Worm (Caenorhabditis elegans) whole organism, young adult: ENCODE measurements around the gene slt-1.
A peak's percentile ranks its signal among the peaks of the same experiment; 100 is the strongest.

ENCODE experiments used
- B0019.2 ChIP-seq: fragments of 200-800 bp; sonication (Bioruptor generic); conservative IDR thresholded peaks from 2 replicates; pipeline ENCODE4 v1.3.6; 2022; ENCODE audit warnings: missing genetic modification reagents, missing genetic modification characterization, missing compliant biosample characterization
- C17E4.6 ChIP-seq: fragments of 200-800 bp; sonication (Bioruptor generic); IDR thresholded peaks from 2 replicates; pipeline ENCODE4 v1.3.6; 2022; ENCODE audit warnings: missing genetic modification reagents, missing genetic modification characterization, missing compliant biosample characterization
- F49E8.2 ChIP-seq: sonication (generic microtip); optimal IDR thresholded peaks from 3 replicates; lab custom pipeline; 2017; ENCODE audit warnings: missing genetic modification characterization, mild to moderate bottlenecking, missing compliant biosample characterization, antibody characterized with exemption, moderate library complexity; ENCODE audit not compliant: insufficient read depth
- K11D2.4 ChIP-seq: fragments of 200-800 bp; sonication (Bioruptor generic); IDR thresholded peaks from 2 replicates; pipeline ENCODE4 v1.3.6; 2022; ENCODE audit warnings: missing genetic modification reagents, missing genetic modification characterization, missing compliant biosample characterization
- Y53F4B.3 ChIP-seq: fragments of 200-800 bp; sonication (Bioruptor generic); IDR thresholded peaks from 2 replicates; pipeline ENCODE4 v1.3.6; 2022; ENCODE audit warnings: missing genetic modification reagents, missing genetic modification characterization, missing compliant biosample characterization
- Y67H2A.10 ChIP-seq: fragments of 200-800 bp; sonication (Bioruptor generic); conservative IDR thresholded peaks from 2 replicates; pipeline ENCODE4 v1.3.6; 2022; ENCODE audit warnings: missing genetic modification reagents, missing genetic modification characterization, missing compliant biosample characterization
- atf-7 ChIP-seq: sonication (generic microtip); optimal IDR thresholded peaks from 2 replicates; lab custom pipeline; 2017; ENCODE audit warnings: mild to moderate bottlenecking, missing genetic modification characterization, missing compliant biosample characterization
- athp-1 ChIP-seq: sonication (generic microtip); optimal IDR thresholded peaks from 2 replicates; lab custom pipeline; 2017; ENCODE audit warnings: mild to moderate bottlenecking, missing genetic modification characterization, missing compliant biosample characterization
- attf-5 ChIP-seq: fragments of 200-800 bp; sonication (Bioruptor generic); optimal IDR thresholded peaks from 2 replicates; lab custom pipeline; 2018; ENCODE audit warnings: mild to moderate bottlenecking, missing genetic modification characterization, missing compliant biosample characterization
- bed-2 ChIP-seq: fragments of 200-800 bp; sonication (Bioruptor generic); IDR thresholded peaks from 2 replicates; pipeline ENCODE4 v1.3.6; 2022; ENCODE audit warnings: missing genetic modification reagents, missing genetic modification characterization, missing compliant biosample characterization
- ccch-3 ChIP-seq: fragments of 200-800 bp; sonication (Bioruptor generic); optimal IDR thresholded peaks from 2 replicates; lab custom pipeline; 2018; ENCODE audit warnings: mild to moderate bottlenecking, missing genetic modification characterization, missing compliant biosample characterization
- cebp-2 ChIP-seq: fragments of 200-800 bp; sonication (Bioruptor generic); IDR thresholded peaks from 2 replicates; pipeline ENCODE4 v1.3.6; 2022; ENCODE audit warnings: missing genetic modification characterization, missing compliant biosample characterization
- ceh-100 ChIP-seq: fragments of 200-800 bp; sonication (Bioruptor generic); IDR thresholded peaks from 2 replicates; pipeline ENCODE4 v1.3.6; 2022; ENCODE audit warnings: missing genetic modification reagents, missing genetic modification characterization, missing compliant biosample characterization
- ceh-40 ChIP-seq: fragments of 200-800 bp; sonication (Bioruptor generic); IDR thresholded peaks from 2 replicates; pipeline ENCODE4 v1.3.6; 2022; ENCODE audit warnings: missing genetic modification characterization, missing compliant biosample characterization
- egl-44 ChIP-seq: fragments of 200-800 bp; sonication (Bioruptor generic); IDR thresholded peaks from 2 replicates; pipeline ENCODE4 v1.3.6; 2022; ENCODE audit warnings: missing genetic modification reagents, missing genetic modification characterization, missing compliant biosample characterization
- ekl-4 ChIP-seq: fragments of 200-800 bp; sonication (Bioruptor generic); IDR thresholded peaks from 2 replicates; pipeline ENCODE4 v1.3.6; 2022; ENCODE audit warnings: missing genetic modification reagents, missing genetic modification characterization, missing compliant biosample characterization
- fkh-3 ChIP-seq: sonication (generic microtip); optimal IDR thresholded peaks from 2 replicates; lab custom pipeline; 2016; ENCODE audit warnings: mild to moderate bottlenecking, missing genetic modification characterization, missing compliant biosample characterization
- hmg-1.2 ChIP-seq: fragments of 200-800 bp; sonication (Bioruptor generic); IDR thresholded peaks from 2 replicates; pipeline ENCODE4 v1.3.6; 2022; ENCODE audit warnings: missing genetic modification reagents, missing genetic modification characterization, missing compliant biosample characterization
- hsf-1 ChIP-seq: fragments of 200-800 bp; sonication (Bioruptor generic); IDR thresholded peaks from 2 replicates; pipeline ENCODE4 v1.3.6; 2022; ENCODE audit warnings: missing genetic modification reagents, missing genetic modification characterization, missing compliant biosample characterization
- lag-1 ChIP-seq: fragments of 200-800 bp; sonication (Bioruptor generic); IDR thresholded peaks from 2 replicates; pipeline ENCODE4 v1.3.6; 2022; ENCODE audit warnings: missing genetic modification reagents, missing genetic modification characterization, missing compliant biosample characterization
- lin-26 ChIP-seq: fragments of 200-800 bp; sonication (Bioruptor generic); IDR thresholded peaks from 2 replicates; pipeline ENCODE4 v1.3.6; 2022; ENCODE audit warnings: missing genetic modification reagents, missing genetic modification characterization, missing compliant biosample characterization
- lin-35 ChIP-seq, 3 experiments: fragments of 150-350 bp in 2 of 3; sonication (generic microtip) in 1 of 3; optimal IDR thresholded peaks; 2 replicates each; lab custom pipeline; 2014 to 2018; ENCODE audit warnings: missing biosample characterization in 3 of 3, missing genetic modification characterization in 3 of 3, missing genetic modification reagents in 3 of 3
- nhr-120 ChIP-seq: fragments of 200-800 bp; sonication (Bioruptor generic); IDR thresholded peaks from 2 replicates; pipeline ENCODE4 v1.3.6; 2022; ENCODE audit warnings: missing genetic modification characterization, missing compliant biosample characterization
- pbrm-1 ChIP-seq: fragments of 200-800 bp; sonication (Bioruptor generic); IDR thresholded peaks from 2 replicates; pipeline ENCODE4 v1.3.6; 2022; ENCODE audit warnings: missing genetic modification reagents, missing genetic modification characterization, missing compliant biosample characterization
- rpc-1 ChIP-seq, 2 experiments: fragments of 150-350 bp in 1 of 2; sonication (generic microtip) in 1 of 2; optimal IDR thresholded peaks; 2 replicates each; lab custom pipeline; 2014 to 2018; ENCODE audit warnings: missing biosample characterization in 1 of 2, missing genetic modification characterization in 1 of 2, missing genetic modification reagents in 1 of 2, missing genotype in 1 of 2
- snpc-1.1 ChIP-seq: sonication (generic microtip); optimal IDR thresholded peaks from 2 replicates; lab custom pipeline; 2017; ENCODE audit warnings: missing genetic modification characterization, mild to moderate bottlenecking, missing compliant biosample characterization, antibody characterized with exemption, moderate library complexity, missing genotype, missing genetic modification reagents; ENCODE audit not compliant: insufficient read depth
- snpc-4 ChIP-seq, 5 experiments: fragments of 150-350 bp in 1 of 5; sonication (generic microtip) in 4 of 5; optimal IDR thresholded peaks; 2 replicates each; lab custom pipeline; 2014 to 2018; ENCODE audit warnings: missing genetic modification characterization in 5 of 5, missing biosample characterization in 3 of 5, antibody characterized with exemption in 2 of 5, mild to moderate bottlenecking in 2 of 5, missing compliant biosample characterization in 2 of 5, missing genotype in 2 of 5, moderate library complexity in 2 of 5, missing genetic modification reagents in 1 of 5
- sptf-2 ChIP-seq: fragments of 200-800 bp; sonication (Bioruptor generic); optimal IDR thresholded peaks from 2 replicates; lab custom pipeline; 2018; ENCODE audit warnings: mild to moderate bottlenecking, missing genetic modification characterization, missing compliant biosample characterization
- zfh-2 ChIP-seq: fragments of 200-800 bp; sonication (Bioruptor generic); conservative IDR thresholded peaks from 2 replicates; pipeline ENCODE4 v1.3.6; 2022; ENCODE audit warnings: missing genetic modification reagents, missing genetic modification characterization, missing compliant biosample characterization
- ztf-22 ChIP-seq: fragments of 200-800 bp; sonication (Bioruptor generic); optimal IDR thresholded peaks from 2 replicates; lab custom pipeline; 2018; ENCODE audit warnings: mild to moderate bottlenecking, missing genetic modification characterization, moderate library complexity, missing compliant biosample characterization
- ztf-25 ChIP-seq: fragments of 200-800 bp; sonication (Bioruptor generic); IDR thresholded peaks from 2 replicates; pipeline ENCODE4 v1.3.6; 2022; ENCODE audit warnings: missing genetic modification reagents, missing genetic modification characterization, missing compliant biosample characterization

Gene slt-1

DNA sequence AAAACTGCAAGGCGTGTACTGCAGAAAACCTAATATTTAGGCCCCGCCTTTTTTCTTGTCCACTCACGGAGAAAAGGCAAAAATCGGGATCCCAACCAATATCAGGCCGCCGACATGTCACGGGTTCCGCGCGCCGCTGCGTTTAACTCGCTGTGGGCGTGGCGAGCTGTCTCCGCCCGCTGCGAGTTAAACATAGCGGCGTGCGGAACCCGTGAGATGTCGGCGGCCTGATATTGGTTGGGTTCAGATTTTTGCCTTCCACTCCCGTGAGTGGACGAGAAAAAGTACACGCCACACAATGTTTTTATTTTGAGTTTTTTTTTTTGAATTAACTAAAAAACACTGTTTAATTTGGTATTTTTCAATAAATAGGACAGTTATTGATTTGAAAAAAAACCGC, 41.3 kb downstream of the slt-1 start:
- TF ChIP-seq ccch-3 (GFP tag; lab: Kevin White, UChicago) (no peak), F49E8.2 (tag; lab: Kevin White, UChicago) (no peak), fkh-3 (no peak), lag-1 (GFP tag; lab: Robert Waterston, UW) (no peak), cebp-2 (GFP tag; lab: Robert Waterston, UW) (no peak), lin-35 (GFP tag; optimal IDR thresholded peaks at IDR 0.05; lab: Kevin White, UChicago) (no peak), rpc-1 (optimal IDR thresholded peaks at IDR 0.05; lab: Kevin White, UChicago) (no peak), rpc-1 (tag; optimal IDR thresholded peaks at IDR 0.05; lab: Kevin White, UChicago) (no peak), Y67H2A.10 (GFP tag; lab: Robert Waterston, UW) (no peak), lin-26 (GFP tag; lab: Robert Waterston, UW) (no peak), hmg-1.2 (GFP tag; lab: Robert Waterston, UW) (peak; percentile 37; the same call in 1 of the 2 replicates), egl-44 (GFP tag; lab: Robert Waterston, UW) (no peak), snpc-4 (GFP tag; optimal IDR thresholded peaks at IDR 0.05; lab: Kevin White, UChicago) (no peak), snpc-4 (tag; optimal IDR thresholded peaks at IDR 0.05; lab: Kevin White, UChicago) (peak in 3 of 4 experiments; percentile 29 to 92 (median 91)), atf-7 (tag; lab: Kevin White, UChicago) (no peak)

DNA sequence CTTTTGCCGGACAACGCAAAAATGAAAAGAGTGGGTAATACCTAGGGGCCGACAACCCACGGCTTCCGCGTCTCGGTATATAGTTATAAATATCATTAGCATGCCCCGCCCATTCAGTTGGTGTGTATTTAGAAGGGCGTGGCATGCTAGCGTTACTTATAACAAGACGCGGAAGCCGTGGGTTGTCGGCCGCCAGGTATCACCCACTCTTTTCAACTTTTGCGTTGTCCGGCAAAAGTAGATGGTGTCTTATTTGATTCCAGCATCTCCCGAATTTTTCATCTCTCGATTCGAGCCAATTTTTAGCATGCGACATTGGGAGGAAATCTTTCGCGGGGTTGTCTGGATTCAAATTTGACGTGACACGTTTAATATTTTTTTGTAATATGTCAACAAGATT, 43.7 kb downstream of the slt-1 start:
- TF ChIP-seq rpc-1 (optimal IDR thresholded peaks at IDR 0.05; lab: Kevin White, UChicago) (no peak), rpc-1 (tag; optimal IDR thresholded peaks at IDR 0.05; lab: Kevin White, UChicago) (peak; percentile 35), snpc-1.1 (peak; percentile 64), athp-1 (tag; lab: Kevin White, UChicago) (no peak), snpc-4 (GFP tag; optimal IDR thresholded peaks at IDR 0.05; lab: Kevin White, UChicago) (peak; percentile 76), snpc-4 (tag; optimal IDR thresholded peaks at IDR 0.05; lab: Kevin White, UChicago) (peak in 3 of 4 experiments; percentile 46 to 85 (median 73)), nhr-120 (no peak)

DNA sequence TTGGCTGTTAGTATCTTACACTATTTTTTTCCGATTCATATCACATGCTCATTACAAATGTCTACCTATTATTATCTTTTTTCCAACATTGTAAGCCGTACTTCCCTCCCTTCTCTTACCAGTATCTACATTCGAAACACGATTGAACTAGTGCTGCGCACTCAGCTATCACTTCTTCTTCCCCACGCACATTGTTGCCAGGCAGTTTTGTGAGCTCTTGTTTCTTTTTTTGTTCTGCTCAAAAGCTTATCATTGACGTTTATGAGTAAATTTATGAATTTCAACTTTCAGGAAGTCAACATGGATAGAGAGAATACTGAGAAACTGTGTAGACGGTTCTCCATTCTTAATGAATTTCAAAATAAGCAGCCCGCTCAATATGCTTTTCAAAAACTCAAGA, 47.0 kb downstream of the slt-1 start, which contains the start of gene F33C8.2:
F33C8.2 (plus strand) TSS at position 301 of the 400 bp plus-strand sequence.
- no peak for TF ChIP-seq ceh-40 (GFP tag; lab: Robert Waterston, UW)

DNA sequence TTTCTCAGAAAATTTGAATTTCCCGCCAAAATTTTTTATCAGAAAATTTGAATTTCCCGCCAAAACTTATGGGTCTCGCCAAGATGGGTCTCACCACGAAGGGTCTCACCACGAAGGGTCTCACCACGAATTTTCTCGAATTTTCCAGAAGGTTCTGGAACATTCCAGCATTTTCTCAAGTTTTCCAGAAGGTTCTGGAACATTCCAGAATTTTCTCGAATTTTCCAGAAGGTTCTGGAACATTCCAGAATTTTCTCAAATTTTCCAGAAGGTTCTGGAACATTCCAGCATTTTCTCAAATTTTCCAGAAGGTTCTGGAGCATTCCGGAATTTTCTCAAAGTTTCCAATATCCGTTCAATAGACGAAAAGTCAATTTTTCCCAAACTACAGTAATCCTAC, 50.0 kb downstream of the slt-1 start:
- TF ChIP-seq hsf-1 (GFP tag; lab: Robert Waterston, UW), result peak; percentile 94

DNA sequence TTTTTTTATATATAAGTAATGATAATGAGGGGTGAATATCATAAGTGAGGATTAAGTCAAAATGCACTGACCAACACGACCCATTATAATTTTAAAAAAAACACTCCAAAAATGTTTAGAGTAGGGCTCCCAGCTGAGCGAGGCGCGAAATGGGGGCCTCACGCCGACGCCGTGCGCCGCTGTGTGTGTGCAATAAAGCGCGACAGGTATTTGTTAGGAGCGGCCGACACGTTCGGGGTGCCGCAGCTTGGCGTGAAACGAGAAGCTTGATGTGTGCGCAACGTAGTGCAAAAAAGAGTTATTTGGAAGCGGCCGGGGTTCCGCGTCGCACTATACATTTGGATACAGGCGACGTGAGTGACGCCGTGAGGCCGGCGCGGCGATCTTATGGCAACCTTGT, 50.8 kb downstream of the slt-1 start:
- TF ChIP-seq zfh-2 (peak; percentile 77), ekl-4 (GFP tag; lab: Robert Waterston, UW) (no peak), attf-5 (GFP tag; lab: Kevin White, UChicago) (no peak), ztf-22 (GFP tag; lab: Kevin White, UChicago) (no peak), sptf-2 (no peak), B0019.2 (GFP tag; lab: Robert Waterston, UW) (no peak), K11D2.4 (GFP tag; lab: Robert Waterston, UW) (0 out of 2 replicates have a peak, but pooled peaks have one; percentile 43), snpc-1.1 (no peak), pbrm-1 (no peak), ztf-25 (GFP tag; lab: Robert Waterston, UW) (no peak), Y53F4B.3 (GFP tag; lab: Robert Waterston, UW) (no peak), C17E4.6 (GFP tag; lab: Robert Waterston, UW) (no peak), ceh-100 (GFP tag; lab: Robert Waterston, UW) (no peak), bed-2 (GFP tag; lab: Robert Waterston, UW) (no peak)
